Worm (Caenorhabditis elegans) whole organism, L4 larva: ENCODE results near the gene fnta-1.

ENCODE experiments used
- F10B5.3 ChIP-seq: sonication (generic microtip); optimal IDR thresholded peaks from 2 replicates; lab custom pipeline; 2016; ENCODE audit warnings: mild to moderate bottlenecking, missing genetic modification characterization, missing compliant biosample characterization
- F49E8.2 ChIP-seq: sonication (generic microtip); optimal IDR thresholded peaks from 2 replicates; lab custom pipeline; 2016; ENCODE audit warnings: missing compliant biosample characterization, mild to moderate bottlenecking, missing genetic modification characterization, borderline replicate concordance
- ama-1 ChIP-seq: fragments of 150-350 bp; optimal IDR thresholded peaks from 2 replicates; lab custom pipeline; 2014; ENCODE audit warnings: inconsistent platforms, mixed read lengths
- ceh-82 ChIP-seq: sonication (generic microtip); optimal IDR thresholded peaks from 2 replicates; lab custom pipeline; 2017; ENCODE audit warnings: missing biosample characterization, missing genetic modification characterization
- ces-1 ChIP-seq: fragments of 150-350 bp; sonication (generic microtip); optimal IDR thresholded peaks from 4 replicates; lab custom pipeline; 2014; ENCODE audit warnings: missing biosample characterization, missing genetic modification reagents, missing genetic modification characterization
- dmd-8 ChIP-seq: fragments of 200-800 bp; sonication (Bioruptor generic); IDR thresholded peaks from 2 replicates; pipeline ENCODE4 v1.3.6; 2022; ENCODE audit warnings: missing genetic modification characterization, missing compliant biosample characterization
- mdt-29 ChIP-seq: fragments of 200-800 bp; sonication (Bioruptor generic); IDR thresholded peaks from 2 replicates; pipeline ENCODE4 v1.3.6; 2022; ENCODE audit warnings: missing genetic modification reagents, missing genetic modification characterization, missing compliant biosample characterization
- nhr-28 ChIP-seq: fragments of 150-350 bp; optimal IDR thresholded peaks from 2 replicates; lab custom pipeline; 2014; ENCODE audit warnings: missing biosample characterization, missing genetic modification characterization
- nhr-76 ChIP-seq: fragments of 150-350 bp; optimal IDR thresholded peaks from 2 replicates; lab custom pipeline; 2014; ENCODE audit warnings: missing biosample characterization, missing genetic modification characterization
- pqm-1 ChIP-seq: sonication (generic microtip); optimal IDR thresholded peaks from 2 replicates; lab custom pipeline; 2017; ENCODE audit warnings: missing biosample characterization, missing genetic modification characterization
- set-16 ChIP-seq: fragments of 200-800 bp; sonication (Bioruptor generic); IDR thresholded peaks from 2 replicates; pipeline ENCODE4 v1.3.6; 2022; ENCODE audit warnings: missing genetic modification reagents, missing genetic modification characterization, missing compliant biosample characterization
- zag-1 ChIP-seq: fragments of 150-350 bp; optimal IDR thresholded peaks from 2 replicates; lab custom pipeline; 2014; ENCODE audit warnings: missing biosample characterization, missing genetic modification characterization

DNA sequence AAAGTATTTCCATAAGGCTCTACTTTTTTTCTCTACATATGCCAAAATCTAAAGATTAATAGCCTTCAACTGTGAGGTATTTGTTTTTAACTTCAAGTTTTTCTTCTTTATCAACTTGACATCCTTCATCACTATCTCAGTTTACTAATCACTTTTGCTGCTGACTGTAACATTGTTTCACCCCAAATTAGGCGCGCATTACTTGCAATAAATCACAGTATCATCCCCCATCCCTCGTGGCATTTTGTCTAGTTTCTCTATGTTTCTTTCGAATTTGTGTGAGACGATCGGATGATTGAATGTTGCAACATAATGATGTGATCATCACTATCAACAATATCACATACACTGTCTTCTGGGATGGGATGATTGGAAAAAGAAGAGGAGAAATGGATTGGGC, 7.4 kb upstream of the fnta-1 start:
- no peak for TF ChIP-seq mdt-29 (GFP tag; lab: Robert Waterston, UW)
- no peak for TF ChIP-seq set-16 (GFP tag; lab: Robert Waterston, UW)
- TF ChIP-seq ces-1 (GFP tag; lab: Kevin White, UChicago), result no peak
- no peak for TF ChIP-seq F10B5.3 (tag; lab: Kevin White, UChicago)
- peak; percentile 78 for TF ChIP-seq nhr-28 (tag; lab: Kevin White, UChicago)
- TF ChIP-seq ceh-82, result no peak
- no peak for TF ChIP-seq pqm-1
- no peak for TF ChIP-seq zag-1 (tag; lab: Kevin White, UChicago)
- TF ChIP-seq dmd-8, result no peak
- TF ChIP-seq ama-1, result no peak
- TF ChIP-seq F49E8.2 (tag; lab: Kevin White, UChicago), result no peak
- no peak for TF ChIP-seq nhr-76 (tag; lab: Kevin White, UChicago)
